Fruit fly (Drosophila melanogaster): ENCODE measurements around the gene Fuca.
A peak's percentile ranks its signal among the peaks of the same experiment; 100 is the strongest.

The Fuca gene

DNA sequence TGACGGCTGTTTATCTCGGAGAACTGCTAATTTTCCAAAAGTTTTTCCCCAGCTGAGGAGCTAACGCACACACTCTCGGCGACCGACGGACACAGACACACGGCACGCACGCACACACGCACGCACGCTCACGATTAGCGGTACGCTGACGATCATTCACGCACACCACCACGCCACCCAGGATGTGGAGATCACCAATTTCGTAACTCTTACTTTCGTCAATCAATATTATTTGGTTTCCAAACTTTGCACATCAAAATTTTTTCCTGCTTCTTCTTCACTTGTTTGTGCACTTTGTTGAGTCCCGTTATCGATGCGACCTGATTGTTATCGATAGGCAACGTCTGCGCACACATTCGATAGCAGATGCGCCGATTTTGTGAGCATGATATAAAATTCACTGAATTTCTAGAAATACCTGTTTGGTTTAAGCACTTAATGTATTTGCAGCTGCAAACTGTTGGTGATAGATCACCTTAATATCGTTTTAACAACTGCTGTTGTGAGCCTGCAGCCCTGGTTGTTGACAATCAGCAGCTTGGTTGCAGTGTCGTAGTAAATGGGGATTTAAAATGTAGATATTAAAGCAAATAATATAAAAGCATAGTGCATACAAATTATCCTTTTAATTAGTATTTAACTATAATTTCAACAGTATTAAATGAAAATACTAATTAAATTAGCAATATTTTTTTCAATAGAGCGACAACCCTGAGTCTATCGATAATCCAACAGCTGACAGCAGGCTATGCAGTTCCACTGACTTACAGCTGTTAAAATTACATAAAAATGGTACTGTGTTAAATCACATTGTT lies 39.6 kb upstream of the Fuca start, which contains the start of the genes CG7394 and Mob2 (continued):
- TF ChIP-seq NC2α (GFP tag; optimal IDR thresholded peaks at IDR 0.05) (peak; percentile 17), ems (GFP tag; optimal IDR thresholded peaks at IDR 0.05) (peak; percentile 83), gt (GFP tag; IDR thresholded peaks at IDR 0.05) (peak; percentile 45), gcm2 (GFP tag; optimal IDR thresholded peaks at IDR 0.05) (peak; percentile 41), slp2 (GFP tag; optimal IDR thresholded peaks at IDR 0.05) (peak; percentile 79), sna (GFP tag; IDR thresholded peaks at IDR 0.05; ENCODE audit: partially characterized antibody) (peak; percentile 86), HLH3B (GFP tag; IDR thresholded peaks at IDR 0.05) (peak; percentile 91), phol (tag; optimal IDR thresholded peaks at IDR 0.05) (peak; percentile 90), Rx (GFP tag; IDR thresholded peaks at IDR 0.05) (peak; percentile 78), CG12071 (GFP tag; optimal IDR thresholded peaks at IDR 0.05) (peak; percentile 73), CTCF (GFP tag; optimal IDR thresholded peaks at IDR 0.05) (peak; percentile 4), CHES-1-like (GFP tag; optimal IDR thresholded peaks at IDR 0.05) (peak; percentile 88), CG10543 (GFP tag; optimal IDR thresholded peaks at IDR 0.05) (peak; percentile 89), Nf-YC (tag; optimal IDR thresholded peaks at IDR 0.05) (peak; percentile 76), sqz (GFP tag; optimal IDR thresholded peaks at IDR 0.05) (peak; percentile 44), CG8944 (GFP tag; optimal IDR thresholded peaks at IDR 0.05) (peak; percentile 64), CG12155 (GFP tag; optimal IDR thresholded peaks at IDR 0.05) (peak; percentile 91), trem (tag; optimal IDR thresholded peaks at IDR 0.05) (peak; percentile 79), CG8478 (optimal IDR thresholded peaks at IDR 0.05) (no peak), fd102C (GFP tag; optimal IDR thresholded peaks at IDR 0.05) (no peak), CG7745 (tag; optimal IDR thresholded peaks at IDR 0.05) (no peak), seq (GFP tag; IDR thresholded peaks at IDR 0.05) (peak; percentile 85)

DNA sequence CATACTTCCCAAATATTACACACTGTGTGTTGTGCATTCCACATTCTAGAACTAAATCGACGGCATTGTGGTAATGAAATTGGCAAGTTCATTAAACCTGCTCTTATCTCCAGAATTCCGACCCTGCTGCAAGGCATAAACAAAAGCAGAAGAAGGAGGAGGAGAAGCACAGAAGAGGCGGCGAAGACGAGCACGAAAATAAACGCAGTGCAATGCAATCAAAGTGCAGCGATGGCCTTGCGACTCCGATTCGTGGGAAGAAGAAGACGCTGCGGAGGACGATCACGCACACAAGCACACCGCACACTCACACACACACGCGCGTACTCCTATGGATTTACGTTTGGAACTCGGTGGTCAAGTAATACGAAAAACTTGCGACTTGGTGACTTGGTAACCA lies 38.4 kb upstream of the Fuca start:
- TF ChIP-seq CG8388 (GFP tag; optimal IDR thresholded peaks at IDR 0.05) = no peak
- TF ChIP-seq nom (GFP tag; optimal IDR thresholded peaks at IDR 0.05) = peak; percentile 27
- TF ChIP-seq CrebB (tag; optimal IDR thresholded peaks at IDR 0.05) = no peak
- TF ChIP-seq CG17829 (tag; optimal IDR thresholded peaks at IDR 0.05) = no peak
- TF ChIP-seq mam (GFP tag; optimal IDR thresholded peaks at IDR 0.05) = no peak
- no peak for TF ChIP-seq CG7357 (GFP tag; IDR thresholded peaks at IDR 0.05)
- no peak for TF ChIP-seq Sry-β (GFP tag; optimal IDR thresholded peaks at IDR 0.05)
- no peak for TF ChIP-seq gsb-n (tag; optimal IDR thresholded peaks at IDR 0.05)
- TF ChIP-seq sqz (GFP tag; optimal IDR thresholded peaks at IDR 0.05) = no peak
- TF ChIP-seq sens (GFP tag) = no peak
- no peak for TF ChIP-seq Sox100B (GFP tag; optimal IDR thresholded peaks at IDR 0.05)
- TF ChIP-seq pita (GFP tag; optimal IDR thresholded peaks at IDR 0.05) = no peak
- no peak for TF ChIP-seq CG31224 (GFP tag; IDR thresholded peaks at IDR 0.05)
- TF ChIP-seq CG10267 (tag; optimal IDR thresholded peaks at IDR 0.05) = no peak
- no peak for TF ChIP-seq Ada2b (GFP tag; IDR thresholded peaks at IDR 0.05)
- TF ChIP-seq exex (tag; optimal IDR thresholded peaks at IDR 0.05) = no peak
- no peak for TF ChIP-seq bowl (GFP tag; IDR thresholded peaks at IDR 0.05)
- TF ChIP-seq CG11398 (GFP tag; optimal IDR thresholded peaks at IDR 0.05) = no peak
- no peak for TF ChIP-seq CG6683 (GFP tag; optimal IDR thresholded peaks at IDR 0.05)
- no peak for TF ChIP-seq CG17359 (tag; optimal IDR thresholded peaks at IDR 0.05)
- no peak for TF ChIP-seq Med (GFP tag)
- TF ChIP-seq CHES-1-like (GFP tag; optimal IDR thresholded peaks at IDR 0.05) = no peak
- TF ChIP-seq lab (GFP tag; optimal IDR thresholded peaks at IDR 0.05) = no peak
- TF ChIP-seq slou (GFP tag; optimal IDR thresholded peaks at IDR 0.05) = no peak
- TF ChIP-seq tll (GFP tag; optimal IDR thresholded peaks at IDR 0.05) = peak in 1 of 2 experiments; percentile 6
- no peak for TF ChIP-seq ssp (GFP tag; IDR thresholded peaks at IDR 0.05)
- no peak for TF ChIP-seq Hmx (GFP tag; optimal IDR thresholded peaks at IDR 0.05)
- TF ChIP-seq tio (GFP tag; optimal IDR thresholded peaks at IDR 0.05) = no peak
- peak; percentile 57 for TF ChIP-seq CG17385 (GFP tag; optimal IDR thresholded peaks at IDR 0.05)
- no peak for TF ChIP-seq CG9876 (GFP tag; optimal IDR thresholded peaks at IDR 0.05)
